Worm (Caenorhabditis elegans) whole organism, L1 larva: ENCODE results near the gene atp-5.

Experiments
- C04F5.9 ChIP-seq: sonication (generic microtip); optimal IDR thresholded peaks from 2 replicates; lab custom pipeline; 2016; ENCODE audit warnings: missing genetic modification characterization, missing compliant biosample characterization
- Y116A8C.19 ChIP-seq: sonication (generic microtip); optimal IDR thresholded peaks from 2 replicates; lab custom pipeline; 2016; ENCODE audit warnings: missing compliant biosample characterization, missing genetic modification characterization, borderline replicate concordance
- blmp-1 ChIP-seq: fragments of 150-350 bp; optimal IDR thresholded peaks from 2 replicates; lab custom pipeline; 2014; ENCODE audit warnings: missing biosample characterization, missing genetic modification characterization
- dsc-1 ChIP-seq: sonication (generic microtip); optimal IDR thresholded peaks from 2 replicates; lab custom pipeline; 2016; ENCODE audit warnings: mild to moderate bottlenecking, missing genetic modification characterization, missing compliant biosample characterization
- efl-1 ChIP-seq, 4 experiments: fragments of 150-350 bp; optimal IDR thresholded peaks in 3 of 4; peaks in 1 of 4; 1 replicate in 1 of 4; 2 replicates in 3 of 4; lab custom pipeline; 2014; ENCODE audit warnings: missing biosample characterization in 2 of 4, missing genetic modification characterization in 2 of 4, missing genetic modification reagents in 2 of 4
- efl-3 ChIP-seq: fragments of 200-800 bp; sonication (Bioruptor generic); optimal IDR thresholded peaks from 2 replicates; lab custom pipeline; 2018; ENCODE audit warnings: mild to moderate bottlenecking, missing genetic modification characterization, missing compliant biosample characterization
- egl-13 ChIP-seq: sonication (generic microtip); optimal IDR thresholded peaks from 2 replicates; lab custom pipeline; 2016; ENCODE audit warnings: missing genotype, missing genetic modification reagents, missing genetic modification characterization, missing compliant biosample characterization
- egl-27 ChIP-seq, 2 experiments: fragments of 150-350 bp in 1 of 2; sonication (generic microtip); optimal IDR thresholded peaks; 3 replicates each; lab custom pipeline; 2017 to 2018; ENCODE audit warnings: missing biosample characterization in 2 of 2, missing genetic modification characterization in 2 of 2, missing genetic modification reagents in 2 of 2
- elt-2 ChIP-seq: sonication (generic microtip); optimal IDR thresholded peaks from 2 replicates; lab custom pipeline; 2016; ENCODE audit warnings: missing genetic modification characterization, mild to moderate bottlenecking, inconsistent platforms, missing compliant biosample characterization, missing genetic modification reagents
- fkh-10 ChIP-seq: sonication (generic microtip); optimal IDR thresholded peaks from 2 replicates; lab custom pipeline; 2017; ENCODE audit warnings: missing biosample characterization, missing genetic modification reagents, missing genetic modification characterization
- fkh-4 ChIP-seq: sonication (generic microtip); optimal IDR thresholded peaks from 2 replicates; lab custom pipeline; 2016; ENCODE audit warnings: missing compliant biosample characterization, missing genetic modification characterization, borderline replicate concordance
- fkh-8 ChIP-seq: sonication (generic microtip); optimal IDR thresholded peaks from 2 replicates; lab custom pipeline; 2016; ENCODE audit warnings: mild to moderate bottlenecking, missing genetic modification characterization, missing compliant biosample characterization
- fos-1 ChIP-seq: fragments of 150-350 bp; optimal IDR thresholded peaks from 2 replicates; lab custom pipeline; 2014; ENCODE audit warnings: missing biosample characterization, missing genetic modification characterization
- grh-1 ChIP-seq: fragments of 200-800 bp; sonication (Bioruptor generic); IDR thresholded peaks from 2 replicates; pipeline ENCODE4 v1.3.6; 2022; ENCODE audit warnings: missing genetic modification reagents, missing genetic modification characterization, missing compliant biosample characterization
- hlh-17 ChIP-seq: fragments of 200-800 bp; sonication (Bioruptor generic); optimal IDR thresholded peaks from 2 replicates; lab custom pipeline; 2018; ENCODE audit warnings: missing genetic modification characterization, mild to moderate bottlenecking, missing compliant biosample characterization, moderate library complexity, borderline replicate concordance
- hlh-4 ChIP-seq: sonication (generic microtip); optimal IDR thresholded peaks from 2 replicates; lab custom pipeline; 2016; ENCODE audit warnings: mild to moderate bottlenecking, missing genetic modification characterization, missing compliant biosample characterization
- hpl-2 ChIP-seq: fragments of 150-350 bp; optimal IDR thresholded peaks from 2 replicates; lab custom pipeline; 2014; ENCODE audit warnings: missing biosample characterization, missing genetic modification reagents, missing genetic modification characterization
- irx-1 ChIP-seq: sonication (generic microtip); optimal IDR thresholded peaks from 2 replicates; lab custom pipeline; 2016; ENCODE audit warnings: missing genetic modification characterization, missing compliant biosample characterization
- jun-1 ChIP-seq: fragments of 150-350 bp; optimal IDR thresholded peaks from 2 replicates; lab custom pipeline; 2014; ENCODE audit warnings: missing biosample characterization, missing genetic modification reagents, missing genetic modification characterization
- lin-14 ChIP-seq: fragments of 200-800 bp; sonication (Bioruptor generic); optimal IDR thresholded peaks from 2 replicates; lab custom pipeline; 2018; ENCODE audit warnings: mild to moderate bottlenecking, missing genetic modification characterization, moderate library complexity, missing compliant biosample characterization
- lin-39 ChIP-seq: fragments of 150-350 bp; optimal IDR thresholded peaks from 2 replicates; lab custom pipeline; 2014; ENCODE audit warnings: missing biosample characterization, missing genetic modification reagents, missing genetic modification characterization
- mab-9 ChIP-seq: fragments of 200-800 bp; sonication (Bioruptor generic); IDR thresholded peaks from 2 replicates; pipeline ENCODE4 v1.3.6; 2022; ENCODE audit warnings: missing genetic modification reagents, missing genetic modification characterization, missing compliant biosample characterization
- mdl-1 ChIP-seq, 2 experiments: fragments of 150-350 bp; optimal IDR thresholded peaks; 2 replicates each; lab custom pipeline; 2014 to 2017; ENCODE audit warnings: missing biosample characterization in 2 of 2, missing genetic modification characterization in 2 of 2, inconsistent platforms in 1 of 2
- mef-2 ChIP-seq: fragments of 150-350 bp; optimal IDR thresholded peaks from 2 replicates; lab custom pipeline; 2014; ENCODE audit warnings: missing biosample characterization, missing genetic modification characterization
- mep-1 ChIP-seq: fragments of 150-350 bp; optimal IDR thresholded peaks from 2 replicates; lab custom pipeline; 2014; ENCODE audit warnings: missing biosample characterization, missing genetic modification characterization
- nhr-11 ChIP-seq: fragments of 150-350 bp; optimal IDR thresholded peaks from 2 replicates; lab custom pipeline; 2014; ENCODE audit warnings: missing biosample characterization, missing genetic modification characterization
- nhr-12 ChIP-seq: sonication (generic microtip); optimal IDR thresholded peaks from 2 replicates; lab custom pipeline; 2017; ENCODE audit warnings: missing biosample characterization, missing genetic modification characterization
- nhr-19 ChIP-seq: fragments of 200-800 bp; sonication (Bioruptor generic); conservative IDR thresholded peaks from 2 replicates; pipeline ENCODE4 v1.3.6; 2022; ENCODE audit warnings: missing genetic modification characterization, missing compliant biosample characterization
- nhr-237 ChIP-seq: fragments of 150-350 bp; optimal IDR thresholded peaks from 2 replicates; lab custom pipeline; 2014; ENCODE audit warnings: missing biosample characterization, missing genetic modification characterization
- nhr-47 ChIP-seq: sonication (generic microtip); optimal IDR thresholded peaks from 2 replicates; lab custom pipeline; 2016; ENCODE audit warnings: mild to moderate bottlenecking, missing genetic modification characterization, moderate library complexity, missing compliant biosample characterization
- nhr-71 ChIP-seq: sonication (generic microtip); optimal IDR thresholded peaks from 2 replicates; lab custom pipeline; 2016; ENCODE audit warnings: mild to moderate bottlenecking, missing genetic modification characterization, moderate library complexity, missing compliant biosample characterization
- nhr-77 ChIP-seq: fragments of 150-350 bp; optimal IDR thresholded peaks from 2 replicates; lab custom pipeline; 2014; ENCODE audit warnings: missing biosample characterization, missing genetic modification characterization
- nhr-84 ChIP-seq: sonication (generic microtip); optimal IDR thresholded peaks from 2 replicates; lab custom pipeline; 2017; ENCODE audit warnings: missing biosample characterization, missing genetic modification characterization
- nhr-90 ChIP-seq: sonication (generic microtip); optimal IDR thresholded peaks from 2 replicates; lab custom pipeline; 2016; ENCODE audit warnings: mild to moderate bottlenecking, missing genetic modification characterization, missing compliant biosample characterization; ENCODE audit not compliant: poor library complexity
- pag-3 ChIP-seq: sonication (generic microtip); optimal IDR thresholded peaks from 2 replicates; lab custom pipeline; 2017; ENCODE audit warnings: missing genetic modification characterization, mild to moderate bottlenecking, missing compliant biosample characterization, antibody characterized with exemption, borderline replicate concordance; ENCODE audit not compliant: insufficient read depth
- snpc-4 ChIP-seq: fragments of 150-350 bp; optimal IDR thresholded peaks from 2 replicates; lab custom pipeline; 2014; ENCODE audit warnings: missing biosample characterization, missing genetic modification characterization
- snu-23 ChIP-seq: sonication (generic microtip); optimal IDR thresholded peaks from 2 replicates; lab custom pipeline; 2016; ENCODE audit warnings: missing genetic modification characterization, missing compliant biosample characterization
- sox-4 ChIP-seq: sonication (generic microtip); optimal IDR thresholded peaks from 2 replicates; lab custom pipeline; 2016; ENCODE audit warnings: missing genetic modification characterization, missing compliant biosample characterization
- sptf-1 ChIP-seq: fragments of 150-350 bp; optimal IDR thresholded peaks from 2 replicates; lab custom pipeline; 2014; ENCODE audit warnings: missing biosample characterization, missing genetic modification characterization
- swsn-7 ChIP-seq: sonication (generic microtip); optimal IDR thresholded peaks from 2 replicates; lab custom pipeline; 2016; ENCODE audit warnings: missing genetic modification characterization, missing compliant biosample characterization
- tbx-2 ChIP-seq: sonication (generic microtip); optimal IDR thresholded peaks from 2 replicates; lab custom pipeline; 2016; ENCODE audit warnings: missing genetic modification characterization, missing compliant biosample characterization
- tlp-1 ChIP-seq: fragments of 150-350 bp; optimal IDR thresholded peaks from 2 replicates; lab custom pipeline; 2014; ENCODE audit warnings: missing biosample characterization, missing genetic modification characterization
- unc-130 ChIP-seq: fragments of 150-350 bp; optimal IDR thresholded peaks from 2 replicates; lab custom pipeline; 2017; ENCODE audit warnings: missing biosample characterization, missing genetic modification characterization, inconsistent platforms
- unc-30 ChIP-seq: sonication (generic microtip); optimal IDR thresholded peaks from 2 replicates; lab custom pipeline; 2017; ENCODE audit warnings: missing biosample characterization, missing genetic modification characterization
- unc-62 ChIP-seq: fragments of 150-350 bp; optimal IDR thresholded peaks from 2 replicates; lab custom pipeline; 2014; ENCODE audit warnings: missing biosample characterization, missing genetic modification reagents, missing genetic modification characterization
- unc-86 ChIP-seq: sonication (generic microtip); optimal IDR thresholded peaks from 2 replicates; lab custom pipeline; 2016; ENCODE audit warnings: missing genetic modification characterization, missing compliant biosample characterization
- unc-98 ChIP-seq: fragments of 200-800 bp; sonication (Bioruptor generic); IDR thresholded peaks from 2 replicates; pipeline ENCODE4 v1.3.6; 2022; ENCODE audit warnings: missing genetic modification characterization, missing compliant biosample characterization
- xbp-1 ChIP-seq: sonication (generic microtip); optimal IDR thresholded peaks from 2 replicates; lab custom pipeline; 2016; ENCODE audit warnings: missing genetic modification characterization, missing compliant biosample characterization
- zag-1 ChIP-seq: fragments of 150-350 bp; optimal IDR thresholded peaks from 2 replicates; lab custom pipeline; 2014; ENCODE audit warnings: missing biosample characterization, missing genetic modification characterization
- zip-4 ChIP-seq: fragments of 200-800 bp; sonication (Bioruptor generic); optimal IDR thresholded peaks from 2 replicates; lab custom pipeline; 2018; ENCODE audit warnings: mild to moderate bottlenecking, missing genetic modification characterization, moderate library complexity, missing compliant biosample characterization
- ztf-4 ChIP-seq: fragments of 150-350 bp; optimal IDR thresholded peaks from 2 replicates; lab custom pipeline; 2014; ENCODE audit warnings: missing biosample characterization, missing genetic modification characterization

atp-5 gene

DNA sequence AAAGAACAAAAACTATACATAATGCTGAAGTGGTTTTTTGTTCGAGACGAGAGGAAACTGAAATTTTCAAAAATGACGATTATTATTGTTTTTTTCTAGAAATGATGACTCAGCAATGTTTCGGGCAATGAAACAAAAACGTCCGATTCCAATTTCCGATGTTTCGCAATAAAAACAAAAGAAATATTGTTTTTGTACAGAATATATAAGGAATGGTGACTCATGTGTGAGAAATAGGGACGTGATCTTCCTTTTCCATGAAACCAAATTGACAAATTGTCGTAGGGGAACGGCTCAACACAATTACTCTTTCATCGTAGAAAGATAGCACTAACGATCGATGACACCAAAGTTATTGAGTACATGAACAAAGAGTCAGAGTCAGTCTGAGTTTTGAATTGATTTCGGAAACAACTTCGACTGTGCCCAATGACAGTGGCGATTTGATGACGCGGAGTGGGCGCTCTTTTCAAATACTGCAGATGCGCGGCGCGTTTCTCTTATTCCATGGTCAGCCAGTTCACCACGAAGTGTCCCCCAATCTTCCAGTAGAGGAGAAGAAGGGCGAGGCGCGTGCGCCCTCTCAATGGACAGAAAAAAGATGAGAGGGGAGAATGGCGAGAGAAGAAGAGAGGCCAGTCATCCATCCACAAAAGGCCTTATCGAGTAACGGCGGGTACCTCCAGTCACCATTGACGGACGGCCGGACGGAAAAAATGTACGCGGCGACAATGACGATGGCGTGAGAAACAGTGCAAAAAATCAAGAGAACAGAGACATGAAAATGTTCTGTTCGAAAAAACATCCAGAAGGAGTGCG lies 48.2 kb downstream of the atp-5 start (continued):
- TF ChIP-seq hlh-17 (no peak), sox-4 (tag; lab: Kevin White, UChicago) (no peak), snu-23 (GFP tag; lab: Kevin White, UChicago) (peak; percentile 45), grh-1 (GFP tag; lab: Robert Waterston, UW) (peak; percentile 36; the same call in 1 of the 2 replicates), hlh-4 (tag; lab: Kevin White, UChicago) (no peak), fos-1 (tag; lab: Kevin White, UChicago) (no peak), mab-9 (GFP tag; lab: Robert Waterston, UW) (no peak), egl-27 (tag; optimal IDR thresholded peaks at IDR 0.05; lab: Kevin White, UChicago) (no peak), nhr-19 (GFP tag; lab: Robert Waterston, UW) (no peak; the same call in 1 of the 2 replicates), sptf-1 (tag; lab: Kevin White, UChicago) (no peak), swsn-7 (tag; lab: Kevin White, UChicago) (peak; percentile 26), nhr-237 (no peak), snpc-4 (tag; lab: Kevin White, UChicago) (peak; percentile 13), Y116A8C.19 (tag; lab: Kevin White, UChicago) (no peak), pag-3 (tag; lab: Kevin White, UChicago) (no peak), unc-98 (no peak), hpl-2 (GFP tag; lab: Kevin White, UChicago) (no peak), zag-1 (tag; lab: Kevin White, UChicago) (no peak), nhr-71 (peak; percentile 3), nhr-47 (tag; lab: Kevin White, UChicago) (no peak), fkh-8 (tag; lab: Kevin White, UChicago) (peak; percentile 2), blmp-1 (peak; percentile 35), ztf-4 (tag; lab: Kevin White, UChicago) (no peak), unc-62 (GFP tag; lab: Kevin White, UChicago) (no peak), dsc-1 (tag; lab: Kevin White, UChicago) (no peak), mef-2 (tag; lab: Kevin White, UChicago) (no peak), C04F5.9 (no peak), nhr-77 (tag; lab: Kevin White, UChicago) (no peak), fkh-4 (tag; lab: Kevin White, UChicago) (no peak), unc-130 (tag; lab: Kevin White, UChicago) (no peak), egl-13 (tag; lab: Kevin White, UChicago) (no peak), lin-39 (no peak), tlp-1 (tag; lab: Kevin White, UChicago) (no peak), elt-2 (tag; lab: Kevin White, UChicago) (no peak), nhr-90 (no peak), nhr-11 (tag; lab: Kevin White, UChicago) (no peak)

DNA sequence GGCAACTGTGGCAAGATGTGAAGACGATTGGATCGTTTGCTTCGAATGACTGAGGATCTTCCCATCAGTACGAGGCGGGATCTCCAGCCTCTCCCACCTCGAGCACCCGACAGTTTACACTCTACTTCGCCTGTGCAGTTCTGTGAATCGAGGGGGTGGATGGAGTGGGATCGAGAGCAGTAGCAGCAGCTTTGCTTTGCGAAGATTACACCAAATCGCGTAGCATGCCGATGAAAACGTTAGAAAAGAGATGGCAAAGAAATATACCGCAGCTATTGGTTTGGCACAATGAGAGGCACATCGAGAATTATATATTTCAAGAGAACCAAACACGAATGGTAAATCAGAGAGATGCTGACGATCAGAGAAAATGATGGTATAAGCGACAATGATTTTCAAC lies 49.2 kb downstream of the atp-5 start, which contains the start of gene act-3:
Gene act-3, minus strand, starts transcription at position 51 of the 400 bp plus-strand sequence.
- no peak for TF ChIP-seq egl-13 (tag; lab: Kevin White, UChicago)
- no peak for TF ChIP-seq fkh-10 (GFP tag; lab: Kevin White, UChicago)
- TF ChIP-seq jun-1 (tag; lab: Kevin White, UChicago), result no peak
- TF ChIP-seq mef-2 (tag; lab: Kevin White, UChicago), result no peak
- no peak for TF ChIP-seq irx-1 (tag; lab: Kevin White, UChicago)
- no peak for TF ChIP-seq unc-30 (tag; lab: Kevin White, UChicago)
- no peak for TF ChIP-seq nhr-12 (tag; lab: Kevin White, UChicago)
- no peak for TF ChIP-seq efl-1 (optimal IDR thresholded peaks at IDR 0.05; lab: Kevin White, UChicago)
- TF ChIP-seq efl-1 (GFP tag; optimal IDR thresholded peaks at IDR 0.05 in 1 of 2; lab: Kevin White, UChicago), result no peak
- TF ChIP-seq mep-1 (tag; lab: Kevin White, UChicago), result peak; percentile 21
- TF ChIP-seq xbp-1 (tag; lab: Kevin White, UChicago), result no peak
- TF ChIP-seq hlh-17, result no peak
- TF ChIP-seq tbx-2 (tag; lab: Kevin White, UChicago), result no peak
- peak; percentile 87 for TF ChIP-seq lin-14 (GFP tag; lab: Kevin White, UChicago)
- TF ChIP-seq fkh-8 (tag; lab: Kevin White, UChicago), result no peak
- no peak for TF ChIP-seq unc-86 (tag; lab: Kevin White, UChicago)
- peak; percentile 45 for TF ChIP-seq nhr-19 (GFP tag; lab: Robert Waterston, UW)
- TF ChIP-seq swsn-7 (tag; lab: Kevin White, UChicago), result peak; percentile 13
- no peak for TF ChIP-seq efl-3 (GFP tag; lab: Kevin White, UChicago)
- no peak for TF ChIP-seq nhr-84 (tag; lab: Kevin White, UChicago)
- TF ChIP-seq sox-4 (tag; lab: Kevin White, UChicago), result no peak
- peak in 1 of 2 experiments; percentile 28 for TF ChIP-seq mdl-1 (tag; optimal IDR thresholded peaks at IDR 0.05; lab: Kevin White, UChicago)
- TF ChIP-seq zip-4, result no peak
